Worm (Caenorhabditis elegans) whole organism, L4 larva: ENCODE data around the gene cit-1.2.

ENCODE experiments used
- ceh-44 ChIP-seq: fragments of 200-800 bp; sonication (Bioruptor generic); IDR thresholded peaks from 2 replicates; pipeline ENCODE4 v1.3.6; 2022; ENCODE audit warnings: missing genetic modification reagents, missing genetic modification characterization, missing compliant biosample characterization
- egl-27 ChIP-seq: sonication (generic microtip); optimal IDR thresholded peaks from 3 replicates; lab custom pipeline; 2017; ENCODE audit warnings: missing biosample characterization, missing genetic modification reagents, missing genetic modification characterization
- fos-1 ChIP-seq: fragments of 150-350 bp; optimal IDR thresholded peaks from 2 replicates; lab custom pipeline; 2014; ENCODE audit warnings: missing biosample characterization, missing genetic modification characterization
- nhr-11 ChIP-seq: fragments of 150-350 bp; optimal IDR thresholded peaks from 2 replicates; lab custom pipeline; 2014; ENCODE audit warnings: missing biosample characterization, missing genetic modification characterization

DNA sequence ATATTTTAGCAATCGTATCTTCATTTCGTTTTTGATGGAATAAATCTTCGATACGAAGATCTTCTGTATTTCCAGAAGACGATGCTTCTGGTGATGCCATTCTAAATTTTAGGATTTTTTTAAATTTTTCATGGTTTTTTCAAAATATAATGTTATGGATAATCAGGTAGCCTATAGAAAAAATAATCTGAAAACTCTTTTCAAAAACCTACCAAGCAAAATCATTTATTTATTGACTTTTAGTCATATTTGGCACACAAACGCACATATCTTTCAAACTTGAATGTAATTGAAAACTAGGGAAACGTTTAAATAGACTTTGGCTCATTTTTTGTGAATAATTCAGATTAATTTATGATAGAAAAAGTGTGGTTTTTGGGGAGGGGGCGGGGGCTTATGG, 5.9 kb downstream of the cit-1.2 start, which contains the start of gene F44B9.5:
- no peak for TF ChIP-seq fos-1
- TF ChIP-seq nhr-11 (tag; lab: Kevin White, UChicago), result no peak
- TF ChIP-seq ceh-44 (GFP tag; lab: Robert Waterston, UW), result no peak
- no peak for TF ChIP-seq egl-27 (tag; lab: Kevin White, UChicago)
